Worm (Caenorhabditis elegans) whole organism, L3 larva: Measurements from ENCODE around the gene ZK813.1.

Experiments used
- daf-12 ChIP-seq: fragments of 150-350 bp; optimal IDR thresholded peaks from 2 replicates; lab custom pipeline; 2014; ENCODE audit warnings: missing biosample characterization, missing genetic modification reagents, missing genetic modification characterization
- fos-1 ChIP-seq: fragments of 150-350 bp; optimal IDR thresholded peaks from 2 replicates; lab custom pipeline; 2014; ENCODE audit warnings: missing biosample characterization, missing genetic modification characterization
- nhr-11 ChIP-seq: fragments of 150-350 bp; optimal IDR thresholded peaks from 2 replicates; lab custom pipeline; 2014; ENCODE audit warnings: missing biosample characterization, missing genetic modification characterization
- snpc-4 ChIP-seq: fragments of 150-350 bp; optimal IDR thresholded peaks from 2 replicates; lab custom pipeline; 2014; ENCODE audit warnings: missing biosample characterization, missing genetic modification characterization

- TF ChIP-seq daf-12 (tag; lab: Kevin White, UChicago), result no peak
- no peak for TF ChIP-seq fos-1 (tag; lab: Kevin White, UChicago)
- no peak for TF ChIP-seq nhr-11 (tag; lab: Kevin White, UChicago)
- TF ChIP-seq snpc-4 (tag; lab: Kevin White, UChicago), result no peak
These were observed 27.0 kb upstream of the ZK813.1 start, which contains the start of gene C04F6.7 for ce11 chrX:3419084-3419483.
